Worm (Caenorhabditis elegans): Measurements from ENCODE around the gene oac-55.
A peak's percentile ranks its signal among the peaks of the same experiment; 100 is the strongest.

Gene oac-55

DNA sequence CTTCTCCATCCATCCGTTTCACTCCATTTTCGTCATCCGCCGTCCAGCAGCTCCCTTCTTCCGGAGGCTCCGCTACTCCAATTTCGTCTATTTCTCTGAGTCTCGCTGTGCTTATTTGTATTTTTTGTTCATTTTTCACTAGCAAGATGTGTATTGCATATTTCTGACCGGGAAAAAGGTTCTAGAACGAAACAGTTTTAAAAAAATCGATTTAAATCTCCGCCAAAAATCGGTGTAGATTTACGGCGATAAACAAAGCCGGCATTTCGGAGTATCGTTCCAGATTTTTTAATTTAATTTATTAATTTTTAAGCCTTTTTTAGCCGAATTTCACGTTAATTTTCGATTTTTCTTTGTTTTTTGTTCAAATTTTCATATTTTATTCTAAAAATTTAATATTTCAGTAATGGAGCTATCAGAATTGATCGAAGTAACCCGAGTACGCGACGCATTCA lies 17.7 kb upstream of the oac-55 start, which contains the start of gene mtm-9:
mtm-9 (plus strand) TSS at position 405 of the 455 bp plus-strand sequence.
- TF ChIP-seq zip-4 (GFP tag; optimal IDR thresholded peaks at IDR 0.05) (no peak), lin-14 (GFP tag; optimal IDR thresholded peaks at IDR 0.05) (no peak), tlp-1 (tag; optimal IDR thresholded peaks at IDR 0.05) (no peak), ceh-63 (GFP tag; optimal IDR thresholded peaks at IDR 0.05) (no peak), nhr-47 (tag; optimal IDR thresholded peaks at IDR 0.05) (no peak), nhr-90 (tag; optimal IDR thresholded peaks at IDR 0.05; ENCODE audit: poor library complexity) (peak; percentile 40), lin-35 (GFP tag; optimal IDR thresholded peaks at IDR 0.05) (peak; percentile 94 to 98), efl-1 (optimal IDR thresholded peaks at IDR 0.05) (peak; percentile 52 to 93), efl-1 (GFP tag; optimal IDR thresholded peaks at IDR 0.05 in 1 of 2) (peak; percentile 93 to 99), unc-30 (tag; optimal IDR thresholded peaks at IDR 0.05) (no peak), mef-2 (tag; optimal IDR thresholded peaks at IDR 0.05) (no peak), xbp-1 (tag; optimal IDR thresholded peaks at IDR 0.05) (peak; percentile 22), lin-13 (GFP tag; optimal IDR thresholded peaks at IDR 0.05) (peak; percentile 10), nhr-28 (tag; optimal IDR thresholded peaks at IDR 0.05) (no peak), fos-1 (tag; optimal IDR thresholded peaks at IDR 0.05) (no peak), nhr-76 (tag; optimal IDR thresholded peaks at IDR 0.05) (no peak), pax-3 (tag; optimal IDR thresholded peaks at IDR 0.05) (no peak), blmp-1 (tag; optimal IDR thresholded peaks at IDR 0.05) (peak; percentile 55), ceh-8 (GFP tag; optimal IDR thresholded peaks at IDR 0.05) (peak; percentile 37), jun-1 (tag; optimal IDR thresholded peaks at IDR 0.05) (peak; percentile 25), unc-86 (tag; optimal IDR thresholded peaks at IDR 0.05) (no peak), vab-15 (tag; optimal IDR thresholded peaks at IDR 0.05) (no peak), Y116A8C.19 (tag; optimal IDR thresholded peaks at IDR 0.05; ENCODE audit: borderline replicate concordance) (no peak), unc-62 (GFP tag; optimal IDR thresholded peaks at IDR 0.05) (no peak), pag-3 (tag; optimal IDR thresholded peaks at IDR 0.05; ENCODE audit: borderline replicate concordance, insufficient read depth) (no peak), nhr-237 (tag; optimal IDR thresholded peaks at IDR 0.05) (no peak), nhr-71 (tag; optimal IDR thresholded peaks at IDR 0.05) (no peak), dsc-1 (tag; optimal IDR thresholded peaks at IDR 0.05) (no peak), lsy-2 (tag; optimal IDR thresholded peaks at IDR 0.05) (peak; percentile 47 to 82), aha-1 (tag; optimal IDR thresholded peaks at IDR 0.05) (no peak), sox-4 (tag; optimal IDR thresholded peaks at IDR 0.05) (no peak), C16A3.4 (tag; optimal IDR thresholded peaks at IDR 0.05) (peak; percentile 43), nhr-84 (tag; optimal IDR thresholded peaks at IDR 0.05) (no peak), tbx-2 (tag; optimal IDR thresholded peaks at IDR 0.05) (peak; percentile 36), ceh-88 (GFP tag; IDR thresholded peaks at IDR 0.05) (no peak), efl-3 (GFP tag; optimal IDR thresholded peaks at IDR 0.05) (no peak), lir-3 (tag; optimal IDR thresholded peaks at IDR 0.05; ENCODE audit: poor library complexity) (no peak), pqm-1 (tag; optimal IDR thresholded peaks at IDR 0.05) (no peak), rnt-1 (tag; optimal IDR thresholded peaks at IDR 0.05) (no peak), nhr-19 (GFP tag; conservative IDR thresholded peaks at IDR 0.05) (peak; percentile 32; the same call in 1 of the 2 replicates), nhr-20 (tag; optimal IDR thresholded peaks at IDR 0.05) (peak; percentile 63), mep-1 (tag; optimal IDR thresholded peaks at IDR 0.05) (peak; percentile 42), aly-2 (tag; optimal IDR thresholded peaks at IDR 0.05) (no peak), unc-98 (GFP tag; IDR thresholded peaks at IDR 0.05) (no peak), nhr-11 (tag; optimal IDR thresholded peaks at IDR 0.05) (no peak), lin-15B (tag; optimal IDR thresholded peaks at IDR 0.05) (no peak), ama-1 (optimal IDR thresholded peaks at IDR 0.05) (no peak), skn-1 (tag; optimal IDR thresholded peaks at IDR 0.05) (peak; percentile 46), ceh-82 (tag; optimal IDR thresholded peaks at IDR 0.05) (peak in 1 of 3 experiments; percentile 33), nhr-12 (tag; optimal IDR thresholded peaks at IDR 0.05) (no peak), alr-1 (tag; optimal IDR thresholded peaks at IDR 0.05; ENCODE audit: borderline replicate concordance) (no peak), snu-23 (GFP tag; optimal IDR thresholded peaks at IDR 0.05) (peak; percentile 57), ceh-90 (tag; optimal IDR thresholded peaks at IDR 0.05) (no peak), mab-9 (GFP tag; IDR thresholded peaks at IDR 0.05) (no peak)
